Worm (Caenorhabditis elegans) whole organism, late embryonic: ENCODE results near the gene M01G5.1.

Experiments
- C08G9.2 ChIP-seq: sonication (generic microtip); optimal IDR thresholded peaks from 2 replicates; lab custom pipeline; 2016; ENCODE audit warnings: mild to moderate bottlenecking, missing genetic modification characterization, moderate library complexity, missing compliant biosample characterization
- C38D4.7 ChIP-seq: fragments of 200-800 bp; sonication (Bioruptor generic); optimal IDR thresholded peaks from 2 replicates; lab custom pipeline; 2018; ENCODE audit warnings: mild to moderate bottlenecking, missing genetic modification characterization, moderate library complexity, missing compliant biosample characterization
- F13H6.1 ChIP-seq: sonication (generic microtip); optimal IDR thresholded peaks from 2 replicates; lab custom pipeline; 2016; ENCODE audit warnings: missing genetic modification characterization, missing compliant biosample characterization
- Y22D7AL.16 ChIP-seq: sonication (generic microtip); optimal IDR thresholded peaks from 2 replicates; lab custom pipeline; 2016; ENCODE audit warnings: missing genetic modification characterization, missing compliant biosample characterization
- ceh-14 ChIP-seq: sonication (generic microtip); optimal IDR thresholded peaks from 2 replicates; lab custom pipeline; 2016; ENCODE audit warnings: missing genotype, missing genetic modification characterization, missing compliant biosample characterization
- ceh-18 ChIP-seq: sonication (generic microtip); optimal IDR thresholded peaks from 2 replicates; lab custom pipeline; 2016; ENCODE audit warnings: missing genetic modification characterization, missing compliant biosample characterization
- ceh-19 ChIP-seq: fragments of 200-800 bp; sonication (Bioruptor generic); optimal IDR thresholded peaks from 2 replicates; lab custom pipeline; 2018; ENCODE audit warnings: mild to moderate bottlenecking, missing genetic modification characterization, missing compliant biosample characterization
- ceh-2 ChIP-seq: sonication (generic microtip); optimal IDR thresholded peaks from 2 replicates; lab custom pipeline; 2016; ENCODE audit warnings: missing genotype, missing genetic modification characterization, missing compliant biosample characterization
- ceh-22 ChIP-seq: sonication (generic microtip); optimal IDR thresholded peaks from 2 replicates; lab custom pipeline; 2017; ENCODE audit warnings: missing biosample characterization, missing genetic modification characterization
- ceh-24 ChIP-seq: sonication (generic microtip); optimal IDR thresholded peaks from 2 replicates; lab custom pipeline; 2016; ENCODE audit warnings: mild to moderate bottlenecking, missing genetic modification characterization, missing compliant biosample characterization
- ceh-30 ChIP-seq: fragments of 150-350 bp; optimal IDR thresholded peaks from 2 replicates; lab custom pipeline; 2014; ENCODE audit warnings: missing biosample characterization, missing genetic modification characterization
- ceh-31 ChIP-seq: sonication (generic microtip); optimal IDR thresholded peaks from 2 replicates; lab custom pipeline; 2016; ENCODE audit warnings: missing genetic modification characterization, missing compliant biosample characterization
- ceh-34 ChIP-seq: sonication (generic microtip); optimal IDR thresholded peaks from 2 replicates; lab custom pipeline; 2016; ENCODE audit warnings: mild to moderate bottlenecking, missing genetic modification characterization, missing compliant biosample characterization
- ceh-6 ChIP-seq: fragments of 200-800 bp; sonication (Bioruptor generic); optimal IDR thresholded peaks from 2 replicates; lab custom pipeline; 2018; ENCODE audit warnings: mild to moderate bottlenecking, missing genetic modification characterization, missing compliant biosample characterization
- ceh-9 ChIP-seq: sonication (generic microtip); optimal IDR thresholded peaks from 2 replicates; lab custom pipeline; 2016; ENCODE audit warnings: mild to moderate bottlenecking, missing genetic modification characterization, inconsistent platforms, missing compliant biosample characterization
- che-1 ChIP-seq: sonication (generic microtip); optimal IDR thresholded peaks from 2 replicates; lab custom pipeline; 2016; ENCODE audit warnings: mild to moderate bottlenecking, missing genetic modification characterization, missing compliant biosample characterization
- dve-1 ChIP-seq: sonication (generic microtip); optimal IDR thresholded peaks from 2 replicates; lab custom pipeline; 2017; ENCODE audit warnings: antibody characterized with exemption, mild to moderate bottlenecking, missing genetic modification characterization, missing compliant biosample characterization
- elt-4 ChIP-seq: sonication (generic microtip); optimal IDR thresholded peaks from 2 replicates; lab custom pipeline; 2016; ENCODE audit warnings: missing genetic modification characterization, missing compliant biosample characterization
- ets-4 ChIP-seq: sonication (generic microtip); optimal IDR thresholded peaks from 2 replicates; lab custom pipeline; 2016; ENCODE audit warnings: missing genetic modification characterization, missing compliant biosample characterization
- eyg-1 ChIP-seq: sonication (generic microtip); optimal IDR thresholded peaks from 2 replicates; lab custom pipeline; 2016; ENCODE audit warnings: missing genotype, missing genetic modification characterization, missing compliant biosample characterization
- fkh-10 ChIP-seq: fragments of 150-350 bp; optimal IDR thresholded peaks from 2 replicates; lab custom pipeline; 2014; ENCODE audit warnings: missing biosample characterization, missing genetic modification reagents, missing genetic modification characterization
- fkh-6 ChIP-seq: sonication (generic microtip); optimal IDR thresholded peaks from 2 replicates; lab custom pipeline; 2016; ENCODE audit warnings: missing genetic modification characterization, missing compliant biosample characterization
- hlh-13 ChIP-seq: fragments of 200-800 bp; sonication (Bioruptor generic); optimal IDR thresholded peaks from 2 replicates; lab custom pipeline; 2018; ENCODE audit warnings: mild to moderate bottlenecking, missing genetic modification characterization, missing compliant biosample characterization
- hlh-30 ChIP-seq: sonication (generic microtip); optimal IDR thresholded peaks from 2 replicates; lab custom pipeline; 2017; ENCODE audit warnings: antibody characterized with exemption, missing genetic modification characterization, missing compliant biosample characterization; ENCODE audit not compliant: insufficient read depth
- hlh-8 ChIP-seq: sonication (generic microtip); optimal IDR thresholded peaks from 2 replicates; lab custom pipeline; 2016; ENCODE audit warnings: missing genotype, missing genetic modification characterization, missing compliant biosample characterization
- lin-11 ChIP-seq: fragments of 200-800 bp; sonication (Bioruptor generic); optimal IDR thresholded peaks from 2 replicates; lab custom pipeline; 2018; ENCODE audit warnings: mild to moderate bottlenecking, missing genetic modification characterization, missing compliant biosample characterization
- mec-3 ChIP-seq: sonication (generic microtip); optimal IDR thresholded peaks from 2 replicates; lab custom pipeline; 2016; ENCODE audit warnings: borderline replicate concordance, missing genetic modification characterization, missing compliant biosample characterization
- nfya-1 ChIP-seq: sonication (generic microtip); optimal IDR thresholded peaks from 2 replicates; lab custom pipeline; 2017; ENCODE audit warnings: missing genetic modification characterization, mild to moderate bottlenecking, missing compliant biosample characterization, antibody characterized with exemption, moderate library complexity
- nhr-11 ChIP-seq: fragments of 150-350 bp; optimal IDR thresholded peaks from 2 replicates; lab custom pipeline; 2014; ENCODE audit warnings: missing biosample characterization, missing genetic modification characterization
- nhr-232 ChIP-seq: sonication (generic microtip); optimal IDR thresholded peaks from 2 replicates; lab custom pipeline; 2016; ENCODE audit warnings: missing genetic modification characterization, missing compliant biosample characterization
- npax-4 ChIP-seq: sonication (generic microtip); optimal IDR thresholded peaks from 2 replicates; lab custom pipeline; 2016; ENCODE audit warnings: missing genetic modification characterization, missing compliant biosample characterization
- odd-2 ChIP-seq: sonication (generic microtip); optimal IDR thresholded peaks from 2 replicates; lab custom pipeline; 2017; ENCODE audit warnings: antibody characterized with exemption, mild to moderate bottlenecking, missing genetic modification characterization, missing compliant biosample characterization
- pag-3 ChIP-seq: sonication (generic microtip); optimal IDR thresholded peaks from 2 replicates; lab custom pipeline; 2016; ENCODE audit warnings: missing compliant biosample characterization, missing genetic modification characterization, borderline replicate concordance
- pat-9 ChIP-seq: fragments of 200-800 bp; sonication (Bioruptor generic); optimal IDR thresholded peaks from 2 replicates; lab custom pipeline; 2018; ENCODE audit warnings: mild to moderate bottlenecking, missing genetic modification characterization, moderate library complexity, missing compliant biosample characterization
- pha-2 ChIP-seq: sonication (generic microtip); optimal IDR thresholded peaks from 2 replicates; lab custom pipeline; 2017; ENCODE audit warnings: mild to moderate bottlenecking, missing genetic modification characterization, missing compliant biosample characterization
- rnt-1 ChIP-seq: sonication (generic microtip); optimal IDR thresholded peaks from 2 replicates; lab custom pipeline; 2016; ENCODE audit warnings: missing genetic modification characterization, missing compliant biosample characterization
- sdc-2 ChIP-seq: sonication (generic microtip); optimal IDR thresholded peaks from 2 replicates; lab custom pipeline; 2016; ENCODE audit warnings: missing genotype, missing genetic modification characterization, missing compliant biosample characterization
- sox-4 ChIP-seq: sonication (generic microtip); optimal IDR thresholded peaks from 2 replicates; lab custom pipeline; 2017; ENCODE audit warnings: mild to moderate bottlenecking, missing genetic modification characterization, inconsistent platforms, missing compliant biosample characterization
- tbx-7 ChIP-seq: sonication (generic microtip); optimal IDR thresholded peaks from 2 replicates; lab custom pipeline; 2016; ENCODE audit warnings: missing genotype, missing genetic modification characterization, missing compliant biosample characterization
- ttx-3 ChIP-seq: sonication (generic microtip); optimal IDR thresholded peaks from 2 replicates; lab custom pipeline; 2016; ENCODE audit warnings: missing genetic modification reagents, missing genetic modification characterization, missing compliant biosample characterization
- unc-55 ChIP-seq: sonication (generic microtip); optimal IDR thresholded peaks from 2 replicates; lab custom pipeline; 2017; ENCODE audit warnings: missing biosample characterization, missing genetic modification reagents, missing genetic modification characterization

Gene M01G5.1

DNA sequence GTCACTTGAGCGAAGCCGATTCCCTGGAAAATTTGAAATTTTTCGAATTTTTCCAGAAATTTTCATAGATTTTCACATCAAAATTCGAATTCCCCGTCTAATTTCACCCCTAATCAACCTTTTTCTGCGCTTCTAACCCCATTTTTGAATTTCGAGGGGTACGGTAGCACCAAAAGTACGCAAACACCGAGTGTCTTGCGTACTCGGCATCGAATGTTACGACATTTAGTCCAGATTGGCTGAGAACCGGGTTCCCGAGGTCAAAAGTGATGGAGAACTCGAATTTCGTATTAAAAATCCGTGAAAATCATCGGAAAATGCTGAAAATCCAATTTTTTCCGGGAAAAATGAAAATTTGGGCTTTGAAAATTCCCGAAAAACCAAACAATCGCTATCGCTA, 32.2 kb downstream of the M01G5.1 start:
- TF ChIP-seq rnt-1 (tag; lab: Kevin White, UChicago) (no peak), unc-55 (no peak), ceh-19 (GFP tag; lab: Kevin White, UChicago) (no peak), ceh-30 (no peak), hlh-13 (no peak), F13H6.1 (no peak), fkh-10 (no peak), pag-3 (tag; lab: Kevin White, UChicago) (no peak), C38D4.7 (GFP tag; lab: Kevin White, UChicago) (no peak), nhr-11 (tag; lab: Kevin White, UChicago) (no peak), ttx-3 (tag; lab: Kevin White, UChicago) (no peak), hlh-8 (tag; lab: Kevin White, UChicago) (no peak), dve-1 (tag; lab: Kevin White, UChicago) (no peak), hlh-30 (tag; lab: Kevin White, UChicago) (no peak), ceh-6 (GFP tag; lab: Kevin White, UChicago) (no peak), fkh-6 (tag; lab: Kevin White, UChicago) (no peak), che-1 (tag; lab: Kevin White, UChicago) (no peak)

DNA sequence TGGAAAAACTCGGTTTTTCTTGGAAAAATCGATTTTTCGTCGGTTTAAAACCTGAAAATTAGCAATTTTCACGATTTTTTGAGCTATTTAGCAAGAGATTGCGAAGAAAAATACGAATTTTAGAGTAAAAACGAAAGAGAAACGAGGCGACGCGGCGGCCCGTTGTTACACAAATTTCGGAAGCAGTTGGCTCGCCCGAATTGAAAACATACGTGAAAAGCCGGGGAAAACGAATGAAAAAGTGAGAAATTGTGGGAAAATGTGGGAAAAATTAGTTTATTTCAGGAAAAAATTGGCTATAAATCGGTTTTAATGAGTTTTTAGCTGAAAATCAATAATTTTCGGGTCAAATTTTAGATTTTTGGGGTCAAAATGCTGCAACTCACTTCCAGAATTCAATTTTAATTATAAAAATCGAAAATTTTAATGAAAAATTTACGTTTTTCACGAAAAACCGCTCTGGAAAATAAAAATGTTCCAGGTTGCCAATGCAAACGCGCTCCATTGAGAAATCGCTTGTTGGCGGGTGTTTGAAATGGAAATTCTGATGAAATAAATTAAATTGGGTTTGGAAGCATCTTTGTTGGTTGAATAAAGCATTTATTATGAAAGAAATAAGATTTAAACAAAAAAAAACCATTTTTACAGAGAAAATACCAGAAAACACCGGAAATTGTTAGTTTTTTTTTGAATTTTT, 36.7 kb downstream of the M01G5.1 start, which contains the start of gene snf-6:
snf-6 (minus strand) TSS at position 51 of the 697 bp plus-strand sequence.
- TF ChIP-seq che-1 (tag; lab: Kevin White, UChicago) (peak; percentile 28), ets-4 (tag; lab: Kevin White, UChicago) (no peak)

DNA sequence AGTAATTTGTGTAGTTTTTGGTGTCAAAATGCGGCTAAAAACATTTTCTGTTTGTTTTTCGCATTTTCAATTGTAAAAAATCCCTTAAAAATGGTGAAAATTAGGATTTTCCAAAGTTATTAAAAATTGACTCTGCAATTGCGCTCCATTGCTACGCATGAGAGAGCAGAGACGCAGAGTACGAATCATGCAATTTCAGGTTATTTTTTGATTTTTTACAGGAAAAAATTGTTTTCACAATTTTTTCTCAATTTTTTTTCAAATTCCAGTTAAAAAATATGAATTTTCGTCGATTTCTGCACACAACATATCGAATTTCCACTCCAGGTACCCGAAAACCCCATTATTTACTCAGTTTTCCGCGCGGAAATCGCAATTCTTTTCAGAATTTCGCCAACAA, 37.4 kb downstream of the M01G5.1 start, which contains the start of gene mtg-1:
mtg-1 (plus strand) TSS at position 160 of the 400 bp plus-strand sequence.
- TF ChIP-seq ceh-2 (tag; lab: Kevin White, UChicago): no peak
- no peak for TF ChIP-seq ceh-22 (tag; lab: Kevin White, UChicago)
- TF ChIP-seq unc-55: peak; percentile 16
- no peak for TF ChIP-seq eyg-1 (tag; lab: Kevin White, UChicago)
- no peak for TF ChIP-seq ceh-19 (GFP tag; lab: Kevin White, UChicago)
- no peak for TF ChIP-seq tbx-7 (tag; lab: Kevin White, UChicago)
- TF ChIP-seq npax-4 (tag; lab: Kevin White, UChicago): no peak

DNA sequence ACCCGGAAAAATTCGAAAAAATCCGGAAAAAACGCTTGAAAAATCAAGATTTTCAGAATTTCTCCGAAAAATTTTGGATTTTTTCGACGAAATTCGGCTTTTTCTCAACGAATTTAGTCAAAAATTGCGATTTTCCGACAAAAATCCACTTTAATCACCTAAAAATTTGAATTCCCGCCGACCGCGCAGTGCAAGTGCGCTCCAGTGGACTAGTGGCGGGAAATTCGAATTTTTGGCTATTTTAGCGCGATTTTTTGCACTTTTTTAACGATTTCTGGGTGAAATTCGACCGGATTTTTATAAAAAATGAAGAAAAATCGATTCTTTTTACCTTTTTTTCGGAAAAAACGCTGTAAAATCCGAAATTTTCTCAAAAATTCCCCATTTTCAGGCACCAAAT, 38.2 kb downstream of the M01G5.1 start:
- TF ChIP-seq ceh-18 (no peak), odd-2 (tag; lab: Kevin White, UChicago) (no peak), ceh-2 (tag; lab: Kevin White, UChicago) (no peak), C08G9.2 (no peak), sdc-2 (tag; lab: Kevin White, UChicago) (no peak), ceh-22 (tag; lab: Kevin White, UChicago) (no peak), nfya-1 (tag; lab: Kevin White, UChicago) (no peak), Y22D7AL.16 (no peak), lin-11 (tag; lab: Kevin White, UChicago) (no peak), ceh-19 (GFP tag; lab: Kevin White, UChicago) (no peak), ceh-24 (no peak), sox-4 (tag; lab: Kevin White, UChicago) (no peak)

DNA sequence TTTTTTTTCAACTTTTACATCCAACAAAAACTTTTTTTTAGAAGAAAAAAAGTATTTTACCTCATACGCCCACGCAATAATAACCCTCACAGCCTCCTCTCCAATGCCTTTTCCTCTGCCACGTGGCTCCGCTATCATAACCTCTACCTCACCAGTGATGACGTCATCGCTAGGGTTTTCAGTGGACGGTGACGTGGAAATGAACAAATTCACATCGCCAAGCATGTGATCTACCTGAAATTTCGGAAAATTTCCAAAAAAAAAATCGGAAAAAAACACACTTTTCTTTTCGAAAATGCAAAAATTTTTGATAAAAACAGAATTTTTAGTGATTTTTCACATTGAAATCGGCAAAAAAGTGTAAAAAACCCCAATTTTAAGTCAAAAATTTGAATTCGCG, 43.2 kb downstream of the M01G5.1 start:
- TF ChIP-seq ceh-14 (tag; lab: Kevin White, UChicago) (no peak), eyg-1 (tag; lab: Kevin White, UChicago) (no peak), elt-4 (tag; lab: Kevin White, UChicago) (no peak), ceh-34 (tag; lab: Kevin White, UChicago) (no peak), ceh-9 (tag; lab: Kevin White, UChicago) (no peak), fkh-10 (no peak), pat-9 (tag; lab: Kevin White, UChicago) (no peak), nhr-232 (tag; lab: Kevin White, UChicago) (no peak), pha-2 (tag; lab: Kevin White, UChicago) (no peak), hlh-30 (tag; lab: Kevin White, UChicago) (no peak), ceh-18 (no peak), ceh-6 (GFP tag; lab: Kevin White, UChicago) (no peak), mec-3 (tag; lab: Kevin White, UChicago) (no peak), ceh-19 (GFP tag; lab: Kevin White, UChicago) (no peak), ceh-31 (tag; lab: Kevin White, UChicago) (no peak)
